Worm (Caenorhabditis elegans) whole organism, midembryonic: ENCODE data around the gene ceh-1.

ENCODE experiments used
- med-1 ChIP-seq: sonication (generic microtip); optimal IDR thresholded peaks from 2 replicates; lab custom pipeline; 2017; ENCODE audit warnings: missing genetic modification characterization, mild to moderate bottlenecking, missing compliant biosample characterization, antibody characterized with exemption, missing genetic modification reagents; ENCODE audit not compliant: insufficient read depth
- ztf-29 ChIP-seq: fragments of 200-800 bp; sonication (Bioruptor generic); IDR thresholded peaks from 2 replicates; pipeline ENCODE4 v1.3.6; 2022; ENCODE audit warnings: missing genetic modification reagents, missing genetic modification characterization, missing compliant biosample characterization

ce11 chrX:4649097-4649496 lies 4.9 kb downstream of the ceh-1 start, which contains the start of gene ent-5:
- TF ChIP-seq ztf-29 (GFP tag; lab: Robert Waterston, UW) (no peak), med-1 (GFP tag; lab: Kevin White, UChicago) (no peak)
